Worm (Caenorhabditis elegans): ENCODE results near the gene ztf-9.

ztf-9 gene

ce11 chrV:9692109-9692581 is at the start of gene ztf-9 (continued):
- peak; percentile 50 for TF ChIP-seq rnt-1 (tag; optimal IDR thresholded peaks at IDR 0.05)
- TF ChIP-seq hpl-2 (GFP tag; optimal IDR thresholded peaks at IDR 0.05): no peak
- peak; percentile 38 for TF ChIP-seq nhr-47 (tag; optimal IDR thresholded peaks at IDR 0.05)
- peak; percentile 40 for TF ChIP-seq nhr-71 (tag; optimal IDR thresholded peaks at IDR 0.05)
- TF ChIP-seq hlh-17 (GFP tag; optimal IDR thresholded peaks at IDR 0.05; ENCODE audit: borderline replicate concordance): no peak
- peak; percentile 30 for TF ChIP-seq efl-1 (optimal IDR thresholded peaks at IDR 0.05)
- TF ChIP-seq efl-1 (GFP tag; optimal IDR thresholded peaks at IDR 0.05 in 1 of 2): peak in 1 of 2 experiments; percentile 83
- TF ChIP-seq nhr-90 (tag; optimal IDR thresholded peaks at IDR 0.05; ENCODE audit: poor library complexity): no peak
- no peak for TF ChIP-seq aha-1 (tag; optimal IDR thresholded peaks at IDR 0.05)
- TF ChIP-seq nhr-28 (tag; optimal IDR thresholded peaks at IDR 0.05): no peak
- no peak for TF ChIP-seq nhr-12 (tag; optimal IDR thresholded peaks at IDR 0.05)
- TF ChIP-seq lin-39 (tag; optimal IDR thresholded peaks at IDR 0.05): no peak
- TF ChIP-seq lin-35 (GFP tag; optimal IDR thresholded peaks at IDR 0.05): peak; percentile 16 to 47
- TF ChIP-seq isw-1 (GFP tag; IDR thresholded peaks at IDR 0.05): no peak
- TF ChIP-seq snpc-4 (tag; optimal IDR thresholded peaks at IDR 0.05): no peak
- no peak for TF ChIP-seq ceh-63 (GFP tag; optimal IDR thresholded peaks at IDR 0.05)
- no peak for TF ChIP-seq dsc-1 (tag; optimal IDR thresholded peaks at IDR 0.05)
- TF ChIP-seq pag-3 (tag; optimal IDR thresholded peaks at IDR 0.05; ENCODE audit: borderline replicate concordance, insufficient read depth): no peak
- TF ChIP-seq elt-2 (tag; optimal IDR thresholded peaks at IDR 0.05): peak; percentile 30
- peak; percentile 58 for TF ChIP-seq F16B12.6 (tag; optimal IDR thresholded peaks at IDR 0.05)
- peak; percentile 22 for TF ChIP-seq swsn-7 (tag; optimal IDR thresholded peaks at IDR 0.05)
- no peak for TF ChIP-seq nhr-11 (tag; optimal IDR thresholded peaks at IDR 0.05)
- TF ChIP-seq skn-1 (tag; optimal IDR thresholded peaks at IDR 0.05): no peak
- no peak for TF ChIP-seq lin-15B (tag; optimal IDR thresholded peaks at IDR 0.05)
- no peak for TF ChIP-seq nhr-84 (tag; optimal IDR thresholded peaks at IDR 0.05)
- peak; percentile 6 for TF ChIP-seq jun-1 (tag; optimal IDR thresholded peaks at IDR 0.05)
- no peak for TF ChIP-seq nhr-19 (GFP tag; conservative IDR thresholded peaks at IDR 0.05)
- no peak for TF ChIP-seq pax-3 (tag; optimal IDR thresholded peaks at IDR 0.05)

ce11 chrV:9740858-9741257 is 48.9 kb upstream of the ztf-9 start, which contains the start of gene sta-2:
Gene sta-2, plus strand, starts transcription at chrV:9741206.
- TF ChIP-seq lsy-2 (tag; optimal IDR thresholded peaks at IDR 0.05) (peak in 1 of 2 experiments; percentile 48), ceh-88 (GFP tag; IDR thresholded peaks at IDR 0.05) (no peak), nhr-20 (tag; optimal IDR thresholded peaks at IDR 0.05) (peak; percentile 70), lin-39 (tag; optimal IDR thresholded peaks at IDR 0.05) (no peak), nhr-84 (tag; optimal IDR thresholded peaks at IDR 0.05) (no peak), nhr-90 (tag; optimal IDR thresholded peaks at IDR 0.05; ENCODE audit: poor library complexity) (peak; percentile 26), sup-37 (GFP tag; optimal IDR thresholded peaks at IDR 0.05) (no peak), C16A3.4 (tag; optimal IDR thresholded peaks at IDR 0.05) (peak; percentile 20), pag-3 (tag; optimal IDR thresholded peaks at IDR 0.05; ENCODE audit: borderline replicate concordance, insufficient read depth) (no peak), C34B4.2 (tag; optimal IDR thresholded peaks at IDR 0.05) (no peak), lin-14 (GFP tag; optimal IDR thresholded peaks at IDR 0.05) (peak; percentile 69), dpl-1 (GFP tag; optimal IDR thresholded peaks at IDR 0.05) (no peak), nhr-28 (tag; optimal IDR thresholded peaks at IDR 0.05) (no peak), aly-2 (tag; optimal IDR thresholded peaks at IDR 0.05) (no peak), unc-62 (GFP tag; optimal IDR thresholded peaks at IDR 0.05) (no peak), egl-13 (tag; optimal IDR thresholded peaks at IDR 0.05) (no peak), unc-30 (tag; optimal IDR thresholded peaks at IDR 0.05) (no peak), mep-1 (tag; optimal IDR thresholded peaks at IDR 0.05) (no peak), rnt-1 (tag; optimal IDR thresholded peaks at IDR 0.05) (no peak), sox-4 (tag; optimal IDR thresholded peaks at IDR 0.05) (no peak), tlp-1 (tag; optimal IDR thresholded peaks at IDR 0.05) (no peak), elt-3 (tag; optimal IDR thresholded peaks at IDR 0.05) (peak in 2 of 6 experiments; percentile 18 to 91), alr-1 (tag; optimal IDR thresholded peaks at IDR 0.05; ENCODE audit: borderline replicate concordance) (no peak), irx-1 (tag; optimal IDR thresholded peaks at IDR 0.05) (no peak), ets-5 (GFP tag; IDR thresholded peaks at IDR 0.05) (no peak), ces-1 (GFP tag; optimal IDR thresholded peaks at IDR 0.05) (no peak), tbx-2 (tag; optimal IDR thresholded peaks at IDR 0.05) (peak; percentile 47), efl-1 (optimal IDR thresholded peaks at IDR 0.05) (no peak), efl-1 (GFP tag; optimal IDR thresholded peaks at IDR 0.05 in 1 of 2) (peak in 1 of 2 experiments; percentile 64), ama-1 (optimal IDR thresholded peaks at IDR 0.05) (no peak), nhr-237 (tag; optimal IDR thresholded peaks at IDR 0.05) (no peak), nhr-76 (tag; optimal IDR thresholded peaks at IDR 0.05) (no peak)

Measured in whole organism, L1 larva.